Worm (Caenorhabditis elegans): ENCODE measurements around the gene F41C3.8.

Gene F41C3.8

ce11 chrII:4749581-4749980, 33.7 kb downstream of the F41C3.8 start, which contains the start of gene F41C3.2:
TSS of gene F41C3.2 (plus strand) at chrII:4749968.
- TF ChIP-seq scrt-1 (GFP tag; IDR thresholded peaks at IDR 0.05) (no peak), hnd-1 (tag; optimal IDR thresholded peaks at IDR 0.05) (no peak), sea-1 (GFP tag; conservative IDR thresholded peaks at IDR 0.05) (no peak), B0310.2 (tag; optimal IDR thresholded peaks at IDR 0.05) (no peak), F13C5.2 (tag; optimal IDR thresholded peaks at IDR 0.05) (no peak), hmg-4 (GFP tag; optimal IDR thresholded peaks at IDR 0.05) (no peak)

ce11 chrII:4752257-4752728, 36.4 kb downstream of the F41C3.8 start, which contains the start of gene F41C3.1:
TSS of gene F41C3.1 (plus strand) at chrII:4752307.
- TF ChIP-seq ceh-36 (tag; optimal IDR thresholded peaks at IDR 0.05) (no peak), hmg-4 (GFP tag; optimal IDR thresholded peaks at IDR 0.05) (no peak), flt-1 (GFP tag; IDR thresholded peaks at IDR 0.05) (no peak), tra-4 (tag; optimal IDR thresholded peaks at IDR 0.05) (no peak), tbx-11 (GFP tag; IDR thresholded peaks at IDR 0.05) (no peak), ama-1 (optimal IDR thresholded peaks at IDR 0.05) (no peak), ets-7 (tag; optimal IDR thresholded peaks at IDR 0.05) (no peak), tbx-37 (GFP tag; conservative IDR thresholded peaks at IDR 0.05) (no peak), scrt-1 (GFP tag; IDR thresholded peaks at IDR 0.05) (no peak), ceh-13 (GFP tag; optimal IDR thresholded peaks at IDR 0.05) (no peak), aly-1 (tag; optimal IDR thresholded peaks at IDR 0.05) (no peak), sea-1 (GFP tag; conservative IDR thresholded peaks at IDR 0.05) (no peak)

- TF ChIP-seq ceh-13 (GFP tag; optimal IDR thresholded peaks at IDR 0.05) = no peak
- TF ChIP-seq hmg-4 (GFP tag; optimal IDR thresholded peaks at IDR 0.05) = no peak
- no peak for TF ChIP-seq ets-7 (tag; optimal IDR thresholded peaks at IDR 0.05)
- no peak for TF ChIP-seq scrt-1 (GFP tag; IDR thresholded peaks at IDR 0.05)
- TF ChIP-seq tbx-37 (GFP tag; conservative IDR thresholded peaks at IDR 0.05) = no peak
- no peak for TF ChIP-seq tra-4 (tag; optimal IDR thresholded peaks at IDR 0.05)
- no peak for TF ChIP-seq aly-1 (tag; optimal IDR thresholded peaks at IDR 0.05)
- TF ChIP-seq flt-1 (GFP tag; IDR thresholded peaks at IDR 0.05) = no peak
- TF ChIP-seq pes-1 (GFP tag; IDR thresholded peaks at IDR 0.05) = no peak
- TF ChIP-seq ama-1 (optimal IDR thresholded peaks at IDR 0.05) = no peak
Measured at ce11 chrII:4753133-4753532, 37.3 kb downstream of the F41C3.8 start, which contains the start of gene C27D9.1. TSS of gene C27D9.1 (plus strand) at chrII:4753413.

ce11 chrII:4755654-4756053, 39.8 kb downstream of the F41C3.8 start:
- TF ChIP-seq tra-4 (tag; optimal IDR thresholded peaks at IDR 0.05) (no peak), pes-1 (GFP tag; IDR thresholded peaks at IDR 0.05) (no peak), scrt-1 (GFP tag; IDR thresholded peaks at IDR 0.05) (no peak), tbx-37 (GFP tag; conservative IDR thresholded peaks at IDR 0.05) (no peak), sea-1 (GFP tag; conservative IDR thresholded peaks at IDR 0.05) (no peak), flt-1 (GFP tag; IDR thresholded peaks at IDR 0.05) (no peak), ceh-13 (GFP tag; optimal IDR thresholded peaks at IDR 0.05) (no peak), ama-1 (optimal IDR thresholded peaks at IDR 0.05) (no peak), hnd-1 (tag; optimal IDR thresholded peaks at IDR 0.05) (no peak), aly-1 (tag; optimal IDR thresholded peaks at IDR 0.05) (no peak), hmbx-1 (tag; optimal IDR thresholded peaks at IDR 0.05) (no peak), ets-7 (tag; optimal IDR thresholded peaks at IDR 0.05) (no peak), tbx-11 (GFP tag; IDR thresholded peaks at IDR 0.05) (no peak), hmg-4 (GFP tag; optimal IDR thresholded peaks at IDR 0.05) (no peak)

- TF ChIP-seq ceh-13 (GFP tag; optimal IDR thresholded peaks at IDR 0.05) (no peak), flt-1 (GFP tag; IDR thresholded peaks at IDR 0.05) (no peak), pes-1 (GFP tag; IDR thresholded peaks at IDR 0.05) (no peak), hmg-4 (GFP tag; optimal IDR thresholded peaks at IDR 0.05) (no peak), tra-4 (tag; optimal IDR thresholded peaks at IDR 0.05) (no peak), tbx-11 (GFP tag; IDR thresholded peaks at IDR 0.05) (no peak), ama-1 (optimal IDR thresholded peaks at IDR 0.05) (no peak), B0310.2 (tag; optimal IDR thresholded peaks at IDR 0.05) (no peak), tbx-37 (GFP tag; conservative IDR thresholded peaks at IDR 0.05) (no peak)
Measured at ce11 chrII:4756751-4757150, 40.9 kb downstream of the F41C3.8 start, which contains the start of gene C27D9.2. TSS of gene C27D9.2 (minus strand) at chrII:4756851.

ce11 chrII:4758462-4758861, 42.6 kb downstream of the F41C3.8 start, which contains the start of gene F26G1.3:
TSS of gene F26G1.3 (plus strand) at chrII:4758762.
- TF ChIP-seq tra-4 (tag; optimal IDR thresholded peaks at IDR 0.05) = no peak
- no peak for TF ChIP-seq hmbx-1 (tag; optimal IDR thresholded peaks at IDR 0.05)
- no peak for TF ChIP-seq pes-1 (GFP tag; IDR thresholded peaks at IDR 0.05)
- no peak for TF ChIP-seq F13C5.2 (tag; optimal IDR thresholded peaks at IDR 0.05)
- TF ChIP-seq tbx-37 (GFP tag; conservative IDR thresholded peaks at IDR 0.05) = no peak
- TF ChIP-seq hnd-1 (tag; optimal IDR thresholded peaks at IDR 0.05) = no peak
- TF ChIP-seq ceh-36 (tag; optimal IDR thresholded peaks at IDR 0.05) = no peak
- TF ChIP-seq scrt-1 (GFP tag; IDR thresholded peaks at IDR 0.05) = no peak
- TF ChIP-seq hmg-4 (GFP tag; optimal IDR thresholded peaks at IDR 0.05) = no peak
- TF ChIP-seq ets-7 (tag; optimal IDR thresholded peaks at IDR 0.05) = no peak
- TF ChIP-seq ama-1 (optimal IDR thresholded peaks at IDR 0.05) = no peak
- no peak for TF ChIP-seq tbx-11 (GFP tag; IDR thresholded peaks at IDR 0.05)

ce11 chrII:4759835-4760234, 44.0 kb downstream of the F41C3.8 start:
- TF ChIP-seq tra-4 (tag; optimal IDR thresholded peaks at IDR 0.05) = no peak
- no peak for TF ChIP-seq sea-1 (GFP tag; conservative IDR thresholded peaks at IDR 0.05)
- TF ChIP-seq tbx-11 (GFP tag; IDR thresholded peaks at IDR 0.05) = no peak
- TF ChIP-seq hmbx-1 (tag; optimal IDR thresholded peaks at IDR 0.05) = no peak
- TF ChIP-seq F13C5.2 (tag; optimal IDR thresholded peaks at IDR 0.05) = no peak
- no peak for TF ChIP-seq scrt-1 (GFP tag; IDR thresholded peaks at IDR 0.05)
- no peak for TF ChIP-seq tbx-37 (GFP tag; conservative IDR thresholded peaks at IDR 0.05)
- TF ChIP-seq ceh-13 (GFP tag; optimal IDR thresholded peaks at IDR 0.05) = no peak
- no peak for TF ChIP-seq pes-1 (GFP tag; IDR thresholded peaks at IDR 0.05)
- no peak for TF ChIP-seq ets-7 (tag; optimal IDR thresholded peaks at IDR 0.05)
- no peak for TF ChIP-seq B0310.2 (tag; optimal IDR thresholded peaks at IDR 0.05)
- TF ChIP-seq flt-1 (GFP tag; IDR thresholded peaks at IDR 0.05) = no peak
- no peak for TF ChIP-seq hnd-1 (tag; optimal IDR thresholded peaks at IDR 0.05)
- no peak for TF ChIP-seq aly-1 (tag; optimal IDR thresholded peaks at IDR 0.05)
- TF ChIP-seq ceh-36 (tag; optimal IDR thresholded peaks at IDR 0.05) = no peak
- no peak for TF ChIP-seq hmg-4 (GFP tag; optimal IDR thresholded peaks at IDR 0.05)
- no peak for TF ChIP-seq ama-1 (optimal IDR thresholded peaks at IDR 0.05)
